Worm (Caenorhabditis elegans): ENCODE results near the gene Y75B8A.39.

Y75B8A.39 gene

ce11 chrIII:12299259-12299658 is 13.7 kb upstream of the Y75B8A.39 start:
- TF ChIP-seq nhr-23 (tag; optimal IDR thresholded peaks at IDR 0.05): no peak
- no peak for TF ChIP-seq alr-1 (tag; optimal IDR thresholded peaks at IDR 0.05)
- no peak for TF ChIP-seq unc-55 (GFP tag; optimal IDR thresholded peaks at IDR 0.05)
- no peak for TF ChIP-seq crh-2 (tag; optimal IDR thresholded peaks at IDR 0.05)
- no peak for TF ChIP-seq sma-3 (GFP tag; optimal IDR thresholded peaks at IDR 0.05)
- no peak for TF ChIP-seq nhr-6 (tag; optimal IDR thresholded peaks at IDR 0.05)
- no peak for TF ChIP-seq elt-3 (tag; optimal IDR thresholded peaks at IDR 0.05)
- TF ChIP-seq nhr-25 (tag; optimal IDR thresholded peaks at IDR 0.05): no peak
- no peak for TF ChIP-seq ZK546.5 (tag; optimal IDR thresholded peaks at IDR 0.05)
- TF ChIP-seq snpc-4 (tag; optimal IDR thresholded peaks at IDR 0.05): no peak
- no peak for TF ChIP-seq ztf-11 (tag; optimal IDR thresholded peaks at IDR 0.05)
- TF ChIP-seq nhr-129 (tag; optimal IDR thresholded peaks at IDR 0.05): no peak
- no peak for TF ChIP-seq elt-1 (tag; optimal IDR thresholded peaks at IDR 0.05)
- no peak for TF ChIP-seq nhr-21 (tag; optimal IDR thresholded peaks at IDR 0.05)
- no peak for TF ChIP-seq mbf-1 (tag; optimal IDR thresholded peaks at IDR 0.05)
- TF ChIP-seq mdl-1 (tag; optimal IDR thresholded peaks at IDR 0.05): no peak
- TF ChIP-seq C34F6.9 (tag; optimal IDR thresholded peaks at IDR 0.05): no peak
- TF ChIP-seq egl-27 (tag; optimal IDR thresholded peaks at IDR 0.05): no peak

DNA sequence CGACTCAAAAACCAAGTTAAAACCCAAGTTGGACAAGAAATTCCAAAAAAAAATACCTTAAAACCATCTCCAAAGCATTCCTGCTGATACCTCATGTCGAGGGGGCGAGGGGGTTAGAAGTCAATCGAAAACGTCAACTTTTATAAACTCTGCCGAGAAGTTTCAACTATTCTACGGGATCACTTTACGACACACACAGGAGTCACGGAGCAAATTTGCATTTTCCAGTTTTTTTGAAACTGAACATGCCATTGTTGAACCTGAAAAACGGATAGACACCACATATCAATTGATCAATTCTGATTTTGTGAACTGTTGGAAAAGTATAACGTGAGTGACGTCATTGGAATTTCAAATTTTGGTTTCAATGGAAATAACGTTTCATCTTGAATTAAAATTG is 9.9 kb upstream of the Y75B8A.39 start, which contains the start of gene mrp-8:
mrp-8 (minus strand) TSS at position 101 of the 400 bp plus-strand sequence.
- TF ChIP-seq C34F6.9 (tag; optimal IDR thresholded peaks at IDR 0.05): no peak
- TF ChIP-seq zag-1 (tag; optimal IDR thresholded peaks at IDR 0.05): no peak
- TF ChIP-seq skn-1 (tag; optimal IDR thresholded peaks at IDR 0.05): no peak
- TF ChIP-seq Y55F3AM.14 (GFP tag; optimal IDR thresholded peaks at IDR 0.05): no peak
- TF ChIP-seq ztf-4 (tag; optimal IDR thresholded peaks at IDR 0.05): no peak
- no peak for TF ChIP-seq F13H6.1 (tag; optimal IDR thresholded peaks at IDR 0.05)
- no peak for TF ChIP-seq sma-3 (GFP tag; optimal IDR thresholded peaks at IDR 0.05)
- TF ChIP-seq lsy-2 (tag; optimal IDR thresholded peaks at IDR 0.05): no peak
- TF ChIP-seq unc-39 (tag; optimal IDR thresholded peaks at IDR 0.05): no peak
- TF ChIP-seq egl-27 (tag; optimal IDR thresholded peaks at IDR 0.05): no peak
- no peak for TF ChIP-seq nhr-23 (tag; optimal IDR thresholded peaks at IDR 0.05)
- no peak for TF ChIP-seq nhr-11 (tag; optimal IDR thresholded peaks at IDR 0.05)
- TF ChIP-seq fos-1 (tag; optimal IDR thresholded peaks at IDR 0.05): no peak
- no peak for TF ChIP-seq crh-2 (tag; optimal IDR thresholded peaks at IDR 0.05)
- TF ChIP-seq blmp-1 (tag; optimal IDR thresholded peaks at IDR 0.05; ENCODE audit: insufficient read depth): no peak
- no peak for TF ChIP-seq elt-1 (tag; optimal IDR thresholded peaks at IDR 0.05)
- TF ChIP-seq ZK546.5 (tag; optimal IDR thresholded peaks at IDR 0.05): no peak
- TF ChIP-seq nhr-10 (tag; optimal IDR thresholded peaks at IDR 0.05): no peak

ce11 chrIII:12304805-12305377 is 8.1 kb upstream of the Y75B8A.39 start:
- TF ChIP-seq C34F6.9 (tag; optimal IDR thresholded peaks at IDR 0.05): no peak
- peak; percentile 46 for TF ChIP-seq unc-55 (GFP tag; optimal IDR thresholded peaks at IDR 0.05)
- peak; percentile 9 for TF ChIP-seq fos-1 (tag; optimal IDR thresholded peaks at IDR 0.05)
- peak; percentile 2 for TF ChIP-seq snpc-4 (tag; optimal IDR thresholded peaks at IDR 0.05)

DNA sequence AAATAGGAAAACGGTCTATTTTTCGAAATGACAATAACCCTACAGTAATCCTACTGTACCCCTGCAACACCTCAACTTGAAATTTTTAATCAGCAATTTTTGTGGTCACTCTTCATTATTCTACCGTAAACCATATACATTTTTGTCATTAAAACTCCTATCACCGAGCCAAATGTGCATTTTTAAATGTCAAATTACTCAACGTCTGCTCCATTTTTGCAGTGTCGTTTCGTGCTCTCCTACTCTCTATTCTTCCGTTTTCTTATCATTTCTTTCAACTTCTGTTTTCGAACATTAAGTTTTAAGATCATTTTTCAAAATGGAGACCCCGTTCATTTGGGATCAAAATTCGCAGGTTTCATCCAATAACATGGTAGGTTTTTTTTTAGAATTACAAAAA is 5.5 kb upstream of the Y75B8A.39 start, which contains the start of gene pqn-92:
pqn-92 (plus strand) TSS at position 307 of the 400 bp plus-strand sequence.
- TF ChIP-seq mbf-1 (tag; optimal IDR thresholded peaks at IDR 0.05) (no peak), fos-1 (tag; optimal IDR thresholded peaks at IDR 0.05) (peak; percentile 95)

- TF ChIP-seq elt-1 (tag; optimal IDR thresholded peaks at IDR 0.05) (no peak), R02D3.7 (tag; optimal IDR thresholded peaks at IDR 0.05) (no peak), C34F6.9 (tag; optimal IDR thresholded peaks at IDR 0.05) (no peak), egl-27 (tag; optimal IDR thresholded peaks at IDR 0.05) (no peak), mdl-1 (tag; optimal IDR thresholded peaks at IDR 0.05) (no peak), nhr-12 (tag; optimal IDR thresholded peaks at IDR 0.05) (no peak), ama-1 (optimal IDR thresholded peaks at IDR 0.05) (no peak), zag-1 (tag; optimal IDR thresholded peaks at IDR 0.05) (no peak), ceh-16 (tag; optimal IDR thresholded peaks at IDR 0.05) (no peak), ztf-4 (tag; optimal IDR thresholded peaks at IDR 0.05) (no peak), mab-5 (tag; optimal IDR thresholded peaks at IDR 0.05) (no peak), snpc-4 (tag; optimal IDR thresholded peaks at IDR 0.05) (no peak), nhr-129 (tag; optimal IDR thresholded peaks at IDR 0.05) (no peak), nhr-23 (tag; optimal IDR thresholded peaks at IDR 0.05) (no peak), sma-9 (GFP tag; optimal IDR thresholded peaks at IDR 0.05) (no peak), sma-9 (tag; optimal IDR thresholded peaks at IDR 0.05) (no peak), lin-11 (tag; optimal IDR thresholded peaks at IDR 0.05) (no peak), aly-2 (tag; optimal IDR thresholded peaks at IDR 0.05) (no peak), nhr-21 (tag; optimal IDR thresholded peaks at IDR 0.05) (no peak), nhr-237 (tag; optimal IDR thresholded peaks at IDR 0.05) (no peak)
Observed at ce11 chrIII:12315179-12315578, 2.2 kb downstream of the Y75B8A.39 start, which contains the start of gene Y75B8A.37. Y75B8A.37 (plus strand) TSS chrIII:12315479.
